Worm (Caenorhabditis elegans): ENCODE results near the gene col-133.
A peak's percentile ranks its signal among the peaks of the same experiment; 100 is the strongest.

The col-133 gene

ce11 chrIV:14066403-14066802 is 32.8 kb downstream of the col-133 start:
- no peak for TF ChIP-seq Y55F3AM.14 (GFP tag; optimal IDR thresholded peaks at IDR 0.05)
- TF ChIP-seq unc-55 (GFP tag; optimal IDR thresholded peaks at IDR 0.05), result no peak
- TF ChIP-seq dmd-4 (tag; optimal IDR thresholded peaks at IDR 0.05), result no peak
- no peak for TF ChIP-seq mdl-1 (tag; optimal IDR thresholded peaks at IDR 0.05)
- TF ChIP-seq ama-1 (optimal IDR thresholded peaks at IDR 0.05), result no peak
- TF ChIP-seq sma-3 (GFP tag; optimal IDR thresholded peaks at IDR 0.05), result no peak
- TF ChIP-seq nhr-11 (tag; optimal IDR thresholded peaks at IDR 0.05), result no peak
- TF ChIP-seq nhr-21 (tag; optimal IDR thresholded peaks at IDR 0.05), result no peak
- TF ChIP-seq nhr-6 (tag; optimal IDR thresholded peaks at IDR 0.05), result no peak
- no peak for TF ChIP-seq elt-1 (tag; optimal IDR thresholded peaks at IDR 0.05)
- no peak for TF ChIP-seq ztf-11 (tag; optimal IDR thresholded peaks at IDR 0.05)
- TF ChIP-seq R02D3.7 (tag; optimal IDR thresholded peaks at IDR 0.05), result no peak
- no peak for TF ChIP-seq nhr-237 (tag; optimal IDR thresholded peaks at IDR 0.05)
- no peak for TF ChIP-seq lin-11 (tag; optimal IDR thresholded peaks at IDR 0.05)
- no peak for TF ChIP-seq nhr-12 (tag; optimal IDR thresholded peaks at IDR 0.05)
- TF ChIP-seq alr-1 (tag; optimal IDR thresholded peaks at IDR 0.05), result no peak

DNA sequence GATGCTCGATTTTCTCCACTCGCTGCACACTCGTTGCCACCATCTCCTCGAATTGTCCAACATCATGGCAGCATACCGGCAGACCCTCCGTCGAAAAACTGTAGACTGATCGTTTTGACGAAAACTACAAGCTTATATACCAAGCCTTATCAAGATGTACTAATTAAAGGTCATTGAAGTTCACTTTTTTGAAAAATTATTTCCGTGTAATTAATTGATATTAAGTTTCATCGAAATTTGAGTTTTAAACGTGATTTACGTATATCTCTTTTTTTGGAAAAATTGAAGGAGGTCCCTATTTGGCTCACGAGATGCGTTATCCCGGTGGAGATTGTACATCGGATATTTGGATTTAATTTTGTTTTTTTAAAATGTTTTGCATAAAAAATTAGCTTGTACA is 38.5 kb downstream of the col-133 start, which contains the start of gene Y37A1B.4:
Gene Y37A1B.4 (minus strand): TSS at position 101 of the 400 bp plus-strand sequence.
- TF ChIP-seq crh-2 (tag; optimal IDR thresholded peaks at IDR 0.05) (no peak), ceh-16 (tag; optimal IDR thresholded peaks at IDR 0.05) (no peak), ztf-4 (tag; optimal IDR thresholded peaks at IDR 0.05) (no peak), alr-1 (tag; optimal IDR thresholded peaks at IDR 0.05) (no peak), gmeb-1 (tag; optimal IDR thresholded peaks at IDR 0.05) (no peak), aly-2 (tag; optimal IDR thresholded peaks at IDR 0.05) (no peak), unc-39 (tag; optimal IDR thresholded peaks at IDR 0.05) (no peak), F13H6.1 (tag; optimal IDR thresholded peaks at IDR 0.05) (no peak), nhr-129 (tag; optimal IDR thresholded peaks at IDR 0.05) (no peak), peb-1 (tag; optimal IDR thresholded peaks at IDR 0.05) (no peak), egl-27 (tag; optimal IDR thresholded peaks at IDR 0.05) (no peak), nhr-21 (tag; optimal IDR thresholded peaks at IDR 0.05) (no peak), ama-1 (optimal IDR thresholded peaks at IDR 0.05) (no peak), sem-4 (tag; optimal IDR thresholded peaks at IDR 0.05) (no peak), lin-39 (tag; optimal IDR thresholded peaks at IDR 0.05) (no peak), ztf-1 (GFP tag; conservative IDR thresholded peaks at IDR 0.05) (no peak), nhr-23 (tag; optimal IDR thresholded peaks at IDR 0.05) (no peak), elt-1 (tag; optimal IDR thresholded peaks at IDR 0.05) (no peak), nhr-6 (tag; optimal IDR thresholded peaks at IDR 0.05) (no peak), lin-11 (tag; optimal IDR thresholded peaks at IDR 0.05) (no peak)

- TF ChIP-seq nhr-129 (tag; optimal IDR thresholded peaks at IDR 0.05) (no peak), ceh-16 (tag; optimal IDR thresholded peaks at IDR 0.05) (no peak), lin-39 (tag; optimal IDR thresholded peaks at IDR 0.05) (no peak), egl-27 (tag; optimal IDR thresholded peaks at IDR 0.05) (no peak), skn-1 (tag; optimal IDR thresholded peaks at IDR 0.05) (no peak), mbf-1 (tag; optimal IDR thresholded peaks at IDR 0.05) (no peak), unc-62 (GFP tag; optimal IDR thresholded peaks at IDR 0.05) (no peak), unc-55 (GFP tag; optimal IDR thresholded peaks at IDR 0.05) (no peak), sem-4 (tag; optimal IDR thresholded peaks at IDR 0.05) (no peak), nhr-77 (tag; optimal IDR thresholded peaks at IDR 0.05) (no peak), nhr-23 (tag; optimal IDR thresholded peaks at IDR 0.05) (no peak), C34F6.9 (tag; optimal IDR thresholded peaks at IDR 0.05) (no peak), lsy-2 (tag; optimal IDR thresholded peaks at IDR 0.05) (no peak), nhr-11 (tag; optimal IDR thresholded peaks at IDR 0.05) (no peak), ZK546.5 (tag; optimal IDR thresholded peaks at IDR 0.05) (no peak), ztf-4 (tag; optimal IDR thresholded peaks at IDR 0.05) (no peak), zag-1 (tag; optimal IDR thresholded peaks at IDR 0.05) (no peak), crh-2 (tag; optimal IDR thresholded peaks at IDR 0.05) (no peak), nhr-25 (tag; optimal IDR thresholded peaks at IDR 0.05) (no peak), ztf-11 (tag; optimal IDR thresholded peaks at IDR 0.05) (no peak)
These were observed 48.3 kb downstream of the col-133 start, which contains the start of gene semo-1 for ce11 chrIV:14050900-14051299. Gene semo-1 (plus strand): TSS chrIV:14051200.

DNA sequence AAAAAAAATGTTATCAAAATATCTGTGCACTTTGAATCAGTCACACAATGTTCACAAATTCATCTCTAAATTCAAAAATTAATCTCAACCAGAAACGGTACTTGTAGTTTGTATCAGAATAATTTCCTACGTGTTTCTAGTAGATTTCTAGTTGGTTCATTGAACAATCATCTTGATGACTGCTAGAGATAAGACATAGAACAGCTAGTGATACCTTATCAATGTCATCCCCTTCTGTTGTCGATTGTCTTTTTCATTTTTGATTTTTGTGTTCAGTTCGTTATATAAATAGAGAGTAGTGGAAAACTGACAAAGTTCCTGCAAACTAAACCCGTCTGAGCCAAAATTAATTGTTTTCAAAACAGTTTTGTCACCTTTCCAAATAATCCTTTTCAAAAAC is 48.7 kb downstream of the col-133 start:
- TF ChIP-seq skn-1 (tag; optimal IDR thresholded peaks at IDR 0.05), result peak; percentile 88
- TF ChIP-seq nhr-11 (tag; optimal IDR thresholded peaks at IDR 0.05), result no peak
- no peak for TF ChIP-seq lin-39 (tag; optimal IDR thresholded peaks at IDR 0.05)
- no peak for TF ChIP-seq nhr-6 (tag; optimal IDR thresholded peaks at IDR 0.05)
- no peak for TF ChIP-seq snpc-4 (tag; optimal IDR thresholded peaks at IDR 0.05)
- TF ChIP-seq nhr-12 (tag; optimal IDR thresholded peaks at IDR 0.05), result no peak
- no peak for TF ChIP-seq sma-9 (GFP tag; optimal IDR thresholded peaks at IDR 0.05)
- no peak for TF ChIP-seq sma-9 (tag; optimal IDR thresholded peaks at IDR 0.05)
- no peak for TF ChIP-seq egl-27 (tag; optimal IDR thresholded peaks at IDR 0.05)
- TF ChIP-seq lsy-2 (tag; optimal IDR thresholded peaks at IDR 0.05), result no peak
- TF ChIP-seq C34F6.9 (tag; optimal IDR thresholded peaks at IDR 0.05), result no peak
- TF ChIP-seq nhr-21 (tag; optimal IDR thresholded peaks at IDR 0.05), result no peak
- no peak for TF ChIP-seq ztf-11 (tag; optimal IDR thresholded peaks at IDR 0.05)
- TF ChIP-seq lin-11 (tag; optimal IDR thresholded peaks at IDR 0.05), result no peak
- TF ChIP-seq nhr-129 (tag; optimal IDR thresholded peaks at IDR 0.05), result peak; percentile 31
- peak; percentile 30 for TF ChIP-seq crh-2 (tag; optimal IDR thresholded peaks at IDR 0.05)
- TF ChIP-seq nhr-77 (tag; optimal IDR thresholded peaks at IDR 0.05), result no peak
- TF ChIP-seq fos-1 (tag; optimal IDR thresholded peaks at IDR 0.05), result peak; percentile 76
- TF ChIP-seq peb-1 (tag; optimal IDR thresholded peaks at IDR 0.05), result no peak
- TF ChIP-seq mbf-1 (tag; optimal IDR thresholded peaks at IDR 0.05), result no peak
- no peak for TF ChIP-seq sem-4 (tag; optimal IDR thresholded peaks at IDR 0.05)
- TF ChIP-seq mdl-1 (tag; optimal IDR thresholded peaks at IDR 0.05), result no peak

Data from whole organism, L2 larva.